Fruit fly (Drosophila melanogaster) whole organism, embryonic: ENCODE results near the gene Notum.

Experiments used
- Aef1 ChIP-seq: fragments of 200-800 bp; sonication (Bioruptor generic); IDR thresholded peaks from 3 replicates; pipeline ENCODE4 v1.3.6; 2022; ENCODE audit warnings: missing biosample characterization, missing genetic modification characterization
- Antp ChIP-seq: fragments of 200-800 bp; sonication (Bioruptor generic); optimal IDR thresholded peaks from 3 replicates; lab custom pipeline; 2016; ENCODE audit warnings: missing biosample characterization, missing genetic modification characterization
- B-H1 ChIP-seq: fragments of 200-800 bp; sonication (Bioruptor generic); IDR thresholded peaks from 3 replicates; pipeline ENCODE4 v1.3.6; 2022; ENCODE audit warnings: missing biosample characterization, missing genetic modification characterization
- CG10462 ChIP-seq: fragments of 200-800 bp; sonication (Bioruptor generic); optimal IDR thresholded peaks from 2 replicates; lab custom pipeline; 2016; ENCODE audit warnings: missing biosample characterization, missing genetic modification characterization
- CG10565 ChIP-seq: fragments of 200-800 bp; sonication (Bioruptor generic); optimal IDR thresholded peaks from 3 replicates; lab custom pipeline; 2016; ENCODE audit warnings: missing biosample characterization, mild to moderate bottlenecking, missing genetic modification characterization
- CG11085 ChIP-seq: fragments of 200-800 bp; sonication (Bioruptor generic); IDR thresholded peaks from 2 replicates; pipeline ENCODE4 v1.3.6; 2022; ENCODE audit warnings: missing biosample characterization, missing genetic modification characterization
- CG1233 ChIP-seq: fragments of 200-800 bp; sonication (Bioruptor generic); optimal IDR thresholded peaks from 4 replicates; lab custom pipeline; 2018; ENCODE audit warnings: missing biosample characterization, mild to moderate bottlenecking, missing genetic modification characterization
- CG13894 ChIP-seq: fragments of 200-800 bp; sonication (Bioruptor generic); optimal IDR thresholded peaks from 3 replicates; lab custom pipeline; 2018; ENCODE audit warnings: missing biosample characterization, mild to moderate bottlenecking, missing genetic modification characterization, moderate library complexity
- CG14050 ChIP-seq: fragments of 200-800 bp; sonication (Bioruptor generic); IDR thresholded peaks from 3 replicates; pipeline ENCODE4 v1.3.6; 2022; ENCODE audit warnings: missing biosample characterization, missing genetic modification characterization
- CG14667 ChIP-seq: fragments of 200-800 bp; sonication (Bioruptor generic); IDR thresholded peaks from 2 replicates; pipeline ENCODE4 v1.3.6; 2022; ENCODE audit warnings: missing biosample characterization, missing genetic modification characterization
- CG15011 ChIP-seq: fragments of 200-800 bp; sonication (Bioruptor generic); optimal IDR thresholded peaks from 3 replicates; lab custom pipeline; 2018; ENCODE audit warnings: missing biosample characterization, mild to moderate bottlenecking, missing genetic modification characterization
- CG15269 ChIP-seq: fragments of 200-800 bp; sonication (Bioruptor generic); optimal IDR thresholded peaks from 2 replicates; lab custom pipeline; 2018; ENCODE audit warnings: missing biosample characterization, mild to moderate bottlenecking, missing genetic modification characterization, moderate library complexity
- CG15514 ChIP-seq: fragments of 200-800 bp; sonication (Bioruptor generic); optimal IDR thresholded peaks from 3 replicates; lab custom pipeline; 2017; ENCODE audit warnings: missing biosample characterization, missing genetic modification characterization, mild to moderate bottlenecking, moderate library complexity, missing genetic modification reagents
- CG15696 ChIP-seq: fragments of 200-800 bp; sonication (Bioruptor generic); optimal IDR thresholded peaks from 2 replicates; lab custom pipeline; 2019; ENCODE audit warnings: missing biosample characterization, mild to moderate bottlenecking, missing genetic modification characterization, moderate library complexity
- CG17359 ChIP-seq: fragments of 200-800 bp; sonication (Bioruptor generic); optimal IDR thresholded peaks from 3 replicates; lab custom pipeline; 2018; ENCODE audit warnings: missing biosample characterization, mild to moderate bottlenecking, missing genetic modification characterization, moderate library complexity
- CG17361 ChIP-seq: fragments of 200-800 bp; sonication (Bioruptor generic); IDR thresholded peaks from 3 replicates; pipeline ENCODE4 v1.3.6; 2022; ENCODE audit warnings: missing biosample characterization, missing genetic modification characterization
- CG1792 ChIP-seq: fragments of 200-800 bp; sonication (Bioruptor generic); optimal IDR thresholded peaks from 2 replicates; lab custom pipeline; 2016; ENCODE audit warnings: missing biosample characterization, missing genetic modification characterization
- CG2116 ChIP-seq: fragments of 200-800 bp; sonication (Bioruptor generic); optimal IDR thresholded peaks from 3 replicates; lab custom pipeline; 2018; ENCODE audit warnings: missing biosample characterization, mild to moderate bottlenecking, missing genetic modification characterization
- CG33557 ChIP-seq: fragments of 200-800 bp; sonication (Bioruptor generic); optimal IDR thresholded peaks from 2 replicates; lab custom pipeline; 2019; ENCODE audit warnings: missing biosample characterization, mild to moderate bottlenecking, missing genetic modification characterization, moderate library complexity
- CG5180 ChIP-seq: fragments of 200-800 bp; sonication (Bioruptor generic); optimal IDR thresholded peaks from 3 replicates; lab custom pipeline; 2017; ENCODE audit warnings: missing biosample characterization, missing genetic modification characterization, mild to moderate bottlenecking, moderate library complexity, missing genetic modification reagents
- CG6654 ChIP-seq: fragments of 200-800 bp; sonication (Bioruptor generic); optimal IDR thresholded peaks from 2 replicates; lab custom pipeline; 2017; ENCODE audit warnings: missing biosample characterization, mild to moderate bottlenecking, missing genetic modification characterization
- CG8478 ChIP-seq: fragments of >200 bp; optimal IDR thresholded peaks from 2 replicates; lab custom pipeline; 2018
- Dad ChIP-seq: fragments of 200-800 bp; sonication (Bioruptor generic); optimal IDR thresholded peaks from 3 replicates; lab custom pipeline; 2016; ENCODE audit warnings: missing biosample characterization, missing genetic modification characterization
- Dip3 ChIP-seq: fragments of 200-800 bp; sonication (Bioruptor generic); optimal IDR thresholded peaks from 3 replicates; lab custom pipeline; 2016; ENCODE audit warnings: missing biosample characterization, missing genetic modification characterization
- Doc3 ChIP-seq: fragments of 200-800 bp; sonication (Bioruptor generic); IDR thresholded peaks from 3 replicates; pipeline ENCODE4 v1.3.6; 2022; ENCODE audit warnings: missing biosample characterization, missing genetic modification characterization; ENCODE audit not compliant: partially characterized antibody
- Gsc ChIP-seq: fragments of 200-800 bp; sonication (Bioruptor generic); IDR thresholded peaks from 2 replicates; pipeline ENCODE4 v1.3.6; 2022; ENCODE audit warnings: missing biosample characterization, missing genetic modification characterization
- MTF-1 ChIP-seq: fragments of 200-800 bp; sonication (Bioruptor generic); optimal IDR thresholded peaks from 2 replicates; lab custom pipeline; 2018; ENCODE audit warnings: missing biosample characterization, mild to moderate bottlenecking, missing genetic modification characterization, borderline replicate concordance
- Nf-YA ChIP-seq: fragments of 200-800 bp; sonication (Bioruptor generic); IDR thresholded peaks from 2 replicates; pipeline ENCODE4 v1.3.6; 2022; ENCODE audit warnings: missing biosample characterization, missing genetic modification characterization
- NfI ChIP-seq: fragments of 200-800 bp; sonication (Bioruptor generic); optimal IDR thresholded peaks from 3 replicates; lab custom pipeline; 2018; ENCODE audit warnings: missing biosample characterization, mild to moderate bottlenecking, missing genetic modification characterization, moderate library complexity
- Ptx1 ChIP-seq: fragments of 200-800 bp; sonication (Bioruptor generic); IDR thresholded peaks from 2 replicates; pipeline ENCODE4 v1.3.6; 2022; ENCODE audit warnings: missing biosample characterization, missing genetic modification characterization
- Ssrp ChIP-seq: fragments of 200-800 bp; sonication (Bioruptor generic); optimal IDR thresholded peaks from 2 replicates; lab custom pipeline; 2018; ENCODE audit warnings: missing biosample characterization, mild to moderate bottlenecking, missing genetic modification characterization, moderate library complexity
- Usf ChIP-seq: fragments of 200-800 bp; sonication (Bioruptor generic); optimal IDR thresholded peaks from 2 replicates; lab custom pipeline; 2017; ENCODE audit warnings: missing genotype, missing biosample characterization, missing genetic modification characterization
- cad ChIP-seq: fragments of >200 bp; optimal IDR thresholded peaks from 2 replicates; lab custom pipeline; 2017; ENCODE audit warnings: missing biosample characterization, missing genetic modification characterization
- dati ChIP-seq: fragments of 200-800 bp; sonication (Bioruptor generic); IDR thresholded peaks from 2 replicates; pipeline ENCODE4 v1.3.6; 2022; ENCODE audit warnings: missing biosample characterization, missing genetic modification characterization
- dmrt11E ChIP-seq: fragments of 200-800 bp; sonication (Bioruptor generic); optimal IDR thresholded peaks from 3 replicates; lab custom pipeline; 2018; ENCODE audit warnings: missing biosample characterization, mild to moderate bottlenecking, missing genetic modification characterization, moderate library complexity
- dpn ChIP-seq, 2 experiments: fragments of 200-800 bp; sonication (Bioruptor generic); optimal IDR thresholded peaks; 3 replicates each; lab custom pipeline; 2016; ENCODE audit warnings: missing biosample characterization in 2 of 2, missing genetic modification characterization in 2 of 2
- ems ChIP-seq: fragments of 200-800 bp; sonication (Bioruptor generic); optimal IDR thresholded peaks from 3 replicates; lab custom pipeline; 2016; ENCODE audit warnings: missing biosample characterization, missing genetic modification characterization
- ewg ChIP-seq: fragments of 200-800 bp; sonication (Bioruptor generic); optimal IDR thresholded peaks from 3 replicates; lab custom pipeline; 2017; ENCODE audit warnings: mild to moderate bottlenecking, missing biosample characterization, missing genetic modification reagents, missing genetic modification characterization
- fd102C ChIP-seq: fragments of 200-800 bp; sonication (Bioruptor generic); optimal IDR thresholded peaks from 2 replicates; lab custom pipeline; 2018; ENCODE audit warnings: missing biosample characterization, mild to moderate bottlenecking, missing genetic modification characterization, moderate library complexity
- gcm2 ChIP-seq: fragments of 200-800 bp; sonication (Bioruptor generic); optimal IDR thresholded peaks from 2 replicates; lab custom pipeline; 2016; ENCODE audit warnings: missing biosample characterization, missing genetic modification characterization
- gsb ChIP-seq: fragments of 200-800 bp; sonication (Bioruptor generic); IDR thresholded peaks from 2 replicates; pipeline ENCODE4 v1.3.6; 2022; ENCODE audit warnings: missing biosample characterization, missing genetic modification characterization
- ind ChIP-seq: fragments of 200-800 bp; sonication (Bioruptor generic); optimal IDR thresholded peaks from 3 replicates; lab custom pipeline; 2016; ENCODE audit warnings: missing biosample characterization, missing genetic modification characterization
- lbe ChIP-seq: fragments of 200-800 bp; sonication (Bioruptor generic); optimal IDR thresholded peaks from 2 replicates; lab custom pipeline; 2016; ENCODE audit warnings: missing biosample characterization, mild to moderate bottlenecking, missing genetic modification characterization
- run ChIP-seq: fragments of 200-800 bp; sonication (Bioruptor generic); optimal IDR thresholded peaks from 3 replicates; lab custom pipeline; 2018; ENCODE audit warnings: missing biosample characterization, mild to moderate bottlenecking, missing genetic modification characterization
- sd ChIP-seq: fragments of 200-800 bp; sonication (Bioruptor generic); optimal IDR thresholded peaks from 3 replicates; lab custom pipeline; 2018; ENCODE audit warnings: missing biosample characterization, mild to moderate bottlenecking, missing genetic modification characterization, moderate library complexity
- sima ChIP-seq: fragments of 200-800 bp; sonication (Bioruptor generic); optimal IDR thresholded peaks from 2 replicates; lab custom pipeline; 2016; ENCODE audit warnings: missing biosample characterization, missing genetic modification characterization
- slbo ChIP-seq: fragments of 200-800 bp; sonication (Bioruptor generic); IDR thresholded peaks from 2 replicates; pipeline ENCODE4 v1.3.6; 2022; ENCODE audit warnings: missing biosample characterization, missing genetic modification characterization
- sna ChIP-seq: fragments of 200-800 bp; sonication (Bioruptor generic); IDR thresholded peaks from 2 replicates; pipeline ENCODE4 v1.3.6; 2022; ENCODE audit warnings: missing biosample characterization, missing genetic modification characterization; ENCODE audit not compliant: partially characterized antibody
- zen ChIP-seq: fragments of 200-800 bp; sonication (Bioruptor generic); optimal IDR thresholded peaks from 3 replicates; lab custom pipeline; 2018; ENCODE audit warnings: missing biosample characterization, mild to moderate bottlenecking, missing genetic modification characterization, moderate library complexity
- zen2 ChIP-seq: fragments of 200-800 bp; sonication (Bioruptor generic); IDR thresholded peaks from 3 replicates; pipeline ENCODE4 v1.3.6; 2022; ENCODE audit warnings: missing biosample characterization, missing genetic modification characterization; ENCODE audit not compliant: partially characterized antibody

The Notum gene

DNA sequence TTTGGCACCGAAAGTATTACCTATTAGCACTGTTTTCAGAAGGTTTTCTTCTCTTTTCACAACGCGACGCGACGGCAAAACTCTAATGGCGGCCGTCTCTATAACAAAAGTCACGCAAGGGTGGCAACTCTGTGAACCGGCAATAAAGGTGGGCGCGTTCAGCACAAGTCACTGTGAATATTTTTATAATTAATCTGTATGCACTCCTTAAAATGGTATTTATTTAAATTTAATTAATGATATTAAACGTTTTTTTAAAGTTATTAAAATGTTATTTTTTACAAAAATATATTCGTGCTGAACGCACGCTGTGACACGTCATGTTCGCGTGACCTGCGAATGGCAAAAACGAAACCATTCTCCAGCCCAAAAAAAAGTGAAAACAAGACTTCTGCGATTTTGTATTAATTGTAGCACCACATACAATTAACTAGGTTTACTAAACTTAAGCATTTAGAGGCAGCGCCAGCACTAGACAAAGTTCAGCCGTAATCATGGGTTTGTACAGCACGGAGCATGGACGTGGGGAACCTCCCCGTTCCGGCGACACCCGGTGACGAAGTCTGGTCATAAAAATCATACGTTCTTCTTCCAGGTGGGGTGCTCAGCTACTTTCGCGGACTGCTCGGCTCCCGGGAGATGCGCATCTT is 40.4 kb upstream of the Notum start, which contains the start of the genes brm and Arl1 (continued):
- TF ChIP-seq CG2116 (GFP tag; lab: Kevin White, UChicago), result peak; percentile 87
- TF ChIP-seq CG14667 (GFP tag; lab: Robert Waterston, UW), result peak; percentile 99
- peak; percentile 94 for TF ChIP-seq CG15514 (GFP tag; lab: Kevin White, UChicago)
- peak; percentile 99 for TF ChIP-seq Aef1 (GFP tag; lab: Robert Waterston, UW)
- TF ChIP-seq lbe (GFP tag; lab: Kevin White, UChicago), result peak; percentile 98
- TF ChIP-seq sima (GFP tag; lab: Kevin White, UChicago), result peak; percentile 71
- peak; percentile 78 for TF ChIP-seq Antp (GFP tag; lab: Kevin White, UChicago)
- peak; percentile 99 for TF ChIP-seq CG17361
- peak; percentile 90 for TF ChIP-seq Dad (GFP tag; lab: Kevin White, UChicago)
- peak; percentile 96 for TF ChIP-seq CG15011 (GFP tag; lab: Kevin White, UChicago)
- peak; percentile 89 for TF ChIP-seq CG10462 (GFP tag; lab: Kevin White, UChicago)
- TF ChIP-seq dati (GFP tag; lab: Robert Waterston, UW), result peak; percentile 96
- TF ChIP-seq cad (GFP tag; lab: Kevin White, UChicago), result no peak
- TF ChIP-seq Nf-YA (GFP tag; lab: Robert Waterston, UW), result peak; percentile 97
- peak; percentile 75 for TF ChIP-seq fd102C (GFP tag; lab: Kevin White, UChicago)
- peak; percentile 99 for TF ChIP-seq CG1233 (GFP tag; lab: Kevin White, UChicago)
- peak; percentile 81 for TF ChIP-seq gcm2 (GFP tag; lab: Kevin White, UChicago)
- TF ChIP-seq CG10565 (GFP tag; lab: Kevin White, UChicago), result peak; percentile 87
- TF ChIP-seq ems (GFP tag; lab: Kevin White, UChicago), result peak; percentile 94
- TF ChIP-seq MTF-1 (GFP tag; lab: Kevin White, UChicago), result peak; percentile 90
- peak; percentile 98 for TF ChIP-seq ind (GFP tag; lab: Kevin White, UChicago)
- peak; percentile 99 for TF ChIP-seq CG15269 (tag; lab: Kevin White, UChicago)
- TF ChIP-seq sd (tag; lab: Kevin White, UChicago), result peak; percentile 91
- TF ChIP-seq sna, result 0 out of 2 replicates have a peak, but pooled peaks have one; percentile 9
- TF ChIP-seq CG1792 (GFP tag; lab: Kevin White, UChicago), result peak; percentile 72
- peak; percentile 99 for TF ChIP-seq CG15696
- TF ChIP-seq CG5180 (GFP tag; lab: Kevin White, UChicago), result peak; percentile 87
- TF ChIP-seq CG17359 (tag; lab: Kevin White, UChicago), result peak; percentile 98
- TF ChIP-seq dmrt11E (tag; lab: Kevin White, UChicago), result peak; percentile 98
- TF ChIP-seq CG13894 (tag; lab: Kevin White, UChicago), result peak; percentile 98
- peak; percentile 99 for TF ChIP-seq slbo (GFP tag; lab: Robert Waterston, UW)
- no peak for TF ChIP-seq zen2 (GFP tag; lab: Robert Waterston, UW)
- peak; percentile 99 for TF ChIP-seq CG11085 (GFP tag; lab: Robert Waterston, UW)
- TF ChIP-seq Doc3 (GFP tag; lab: Robert Waterston, UW), result no peak
- peak; percentile 100 for TF ChIP-seq Ptx1 (GFP tag; lab: Robert Waterston, UW)
- no peak for TF ChIP-seq CG8478 (lab: Kevin White, UChicago)
- peak; percentile 90 for TF ChIP-seq Dip3 (GFP tag; lab: Kevin White, UChicago)
- peak; percentile 98 for TF ChIP-seq CG33557 (GFP tag; lab: Kevin White, UChicago)
- TF ChIP-seq Usf, result peak; percentile 98
- peak; percentile 91 for TF ChIP-seq CG6654 (GFP tag; lab: Kevin White, UChicago)
- peak; percentile 80 for TF ChIP-seq run (tag; lab: Kevin White, UChicago)
- peak; percentile 99 for TF ChIP-seq NfI (GFP tag; lab: Kevin White, UChicago)
- TF ChIP-seq Ssrp (tag; lab: Kevin White, UChicago), result peak; percentile 98
- TF ChIP-seq CG14050, result peak; percentile 98
- peak; percentile 98 for TF ChIP-seq zen (tag; lab: Kevin White, UChicago)
- TF ChIP-seq B-H1, result peak; percentile 99
- peak; percentile 93 to 97 for TF ChIP-seq dpn (GFP tag; optimal IDR thresholded peaks at IDR 0.05; lab: Kevin White, UChicago)
- peak; percentile 98 for TF ChIP-seq Gsc (GFP tag; lab: Robert Waterston, UW)
- TF ChIP-seq gsb (GFP tag; lab: Robert Waterston, UW), result peak; percentile 99
- peak; percentile 96 for TF ChIP-seq ewg (GFP tag; lab: Kevin White, UChicago)
